Worm (Caenorhabditis elegans): ENCODE data around the gene T05A8.8.

DNA sequence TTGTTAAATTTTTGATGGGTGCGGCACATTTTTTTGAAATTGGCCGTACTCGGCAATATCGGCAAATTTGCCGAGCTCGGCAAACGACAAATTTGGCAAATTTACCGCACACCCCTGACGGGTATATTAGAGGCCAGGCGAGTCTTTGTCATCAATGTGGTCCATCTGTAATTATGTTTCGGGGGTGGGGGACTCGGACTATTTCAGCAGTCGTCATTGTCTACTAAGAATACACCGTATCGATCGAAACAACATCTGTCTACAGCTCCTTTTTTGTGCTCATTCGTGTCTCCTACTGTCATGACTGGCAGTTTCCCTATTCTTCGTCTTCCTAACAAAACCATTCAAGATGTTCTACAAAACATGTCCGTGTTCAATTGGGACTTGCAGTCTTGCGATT is 29.9 kb downstream of the T05A8.8 start, which contains the start of gene F08D12.15:
- TF ChIP-seq F13C5.2 (tag; optimal IDR thresholded peaks at IDR 0.05): no peak
- no peak for TF ChIP-seq tbx-37 (GFP tag; conservative IDR thresholded peaks at IDR 0.05)
- no peak for TF ChIP-seq B0310.2 (tag; optimal IDR thresholded peaks at IDR 0.05)
- no peak for TF ChIP-seq tra-4 (tag; optimal IDR thresholded peaks at IDR 0.05)
- TF ChIP-seq tbx-11 (GFP tag; IDR thresholded peaks at IDR 0.05): no peak
- TF ChIP-seq aly-1 (tag; optimal IDR thresholded peaks at IDR 0.05): no peak
- TF ChIP-seq flt-1 (GFP tag; IDR thresholded peaks at IDR 0.05): no peak
- TF ChIP-seq ceh-36 (tag; optimal IDR thresholded peaks at IDR 0.05): no peak

All from whole organism, early embryonic.